Worm (Caenorhabditis elegans): Measurements from ENCODE around the gene ostb-1.

Gene ostb-1

ce11 chrII:7863480-7864125, 704 bp upstream of the ostb-1 start (continued):
- no peak for TF ChIP-seq F23B12.7 (tag; optimal IDR thresholded peaks at IDR 0.05; ENCODE audit: insufficient read depth)
- TF ChIP-seq lsy-27 (tag; optimal IDR thresholded peaks at IDR 0.05; ENCODE audit: borderline replicate concordance, insufficient read depth) = no peak
- TF ChIP-seq lir-1 (GFP tag; conservative IDR thresholded peaks at IDR 0.05) = no peak
- TF ChIP-seq ztf-6 (GFP tag; IDR thresholded peaks at IDR 0.05) = no peak
- no peak for TF ChIP-seq B0019.2 (GFP tag; conservative IDR thresholded peaks at IDR 0.05)
- TF ChIP-seq Y79H2A.3 (GFP tag; conservative IDR thresholded peaks at IDR 0.05) = 0 out of 2 replicates have a peak, but pooled peaks have one; percentile 25
- no peak for TF ChIP-seq ccch-3 (GFP tag; optimal IDR thresholded peaks at IDR 0.05)
- no peak for TF ChIP-seq madf-3 (GFP tag; IDR thresholded peaks at IDR 0.05)
- no peak for TF ChIP-seq let-607 (tag; optimal IDR thresholded peaks at IDR 0.05)
- TF ChIP-seq unc-130 (GFP tag; optimal IDR thresholded peaks at IDR 0.05) = no peak
- no peak for TF ChIP-seq nhr-179 (tag; optimal IDR thresholded peaks at IDR 0.05)
- no peak for TF ChIP-seq unc-62 (GFP tag; optimal IDR thresholded peaks at IDR 0.05)
- no peak for TF ChIP-seq aptf-2 (GFP tag; conservative IDR thresholded peaks at IDR 0.05)
- TF ChIP-seq fkh-3 (tag; optimal IDR thresholded peaks at IDR 0.05) = no peak
- TF ChIP-seq lag-1 (GFP tag; IDR thresholded peaks at IDR 0.05) = no peak
- no peak for TF ChIP-seq K11D2.4 (GFP tag; IDR thresholded peaks at IDR 0.05)
- no peak for TF ChIP-seq ama-1 (optimal IDR thresholded peaks at IDR 0.05)
- no peak for TF ChIP-seq ama-1 (GFP tag; optimal IDR thresholded peaks at IDR 0.05)
- TF ChIP-seq pha-4 (tag; optimal IDR thresholded peaks at IDR 0.05) = no peak
- no peak for TF ChIP-seq Y53F4B.3 (GFP tag; IDR thresholded peaks at IDR 0.05)
- TF ChIP-seq mel-28 (tag; optimal IDR thresholded peaks at IDR 0.05; ENCODE audit: borderline replicate concordance) = no peak
- TF ChIP-seq chd-7 (tag; optimal IDR thresholded peaks at IDR 0.05) = peak; percentile 21
- 0 out of 2 replicates have a peak, but pooled peaks have one; percentile 58 for TF ChIP-seq Y53G8AR.9 (GFP tag; conservative IDR thresholded peaks at IDR 0.05)
- TF ChIP-seq B0261.1 (tag; optimal IDR thresholded peaks at IDR 0.05) = no peak
- TF ChIP-seq ztf-28 (GFP tag; IDR thresholded peaks at IDR 0.05) = 0 out of 2 replicates have a peak, but pooled peaks have one; percentile 6
- TF ChIP-seq nhr-90 (tag; optimal IDR thresholded peaks at IDR 0.05) = no peak
- TF ChIP-seq ztf-26 (tag; optimal IDR thresholded peaks at IDR 0.05) = no peak
- TF ChIP-seq T26A5.8 (tag; optimal IDR thresholded peaks at IDR 0.05) = no peak
- TF ChIP-seq F57A8.1 (GFP tag; optimal IDR thresholded peaks at IDR 0.05) = no peak
- no peak for TF ChIP-seq akir-1 (GFP tag; optimal IDR thresholded peaks at IDR 0.05)
- 0 out of 2 replicates have a peak, but pooled peaks have one; percentile 10 for TF ChIP-seq ceh-100 (GFP tag; IDR thresholded peaks at IDR 0.05)
- peak; percentile 50 for TF ChIP-seq B0336.3 (GFP tag; IDR thresholded peaks at IDR 0.05)
- no peak for TF ChIP-seq hlh-12 (tag; optimal IDR thresholded peaks at IDR 0.05)
- TF ChIP-seq snpc-1.3 (tag; optimal IDR thresholded peaks at IDR 0.05; ENCODE audit: insufficient read depth) = no peak
- no peak for TF ChIP-seq madf-10 (tag; optimal IDR thresholded peaks at IDR 0.05)
- no peak for TF ChIP-seq mes-4 (tag; optimal IDR thresholded peaks at IDR 0.05)
- TF ChIP-seq D2030.7 (GFP tag; IDR thresholded peaks at IDR 0.05) = 0 out of 2 replicates have a peak, but pooled peaks have one; percentile 34
- TF ChIP-seq atf-7 (tag; optimal IDR thresholded peaks at IDR 0.05) = no peak
- no peak for TF ChIP-seq C06A6.2 (GFP tag; conservative IDR thresholded peaks at IDR 0.05)
- peak; percentile 39 for TF ChIP-seq mcd-1 (GFP tag; IDR thresholded peaks at IDR 0.05)
- TF ChIP-seq ceh-91 (GFP tag; IDR thresholded peaks at IDR 0.05) = peak; percentile 37; the same call in 1 of the 2 replicates
- no peak for TF ChIP-seq somi-1 (GFP tag; optimal IDR thresholded peaks at IDR 0.05)
- TF ChIP-seq snpc-3.4 (tag; optimal IDR thresholded peaks at IDR 0.05) = no peak
- TF ChIP-seq ztf-25 (GFP tag; IDR thresholded peaks at IDR 0.05) = no peak
- peak; percentile 41 for TF ChIP-seq him-1 (tag; optimal IDR thresholded peaks at IDR 0.05)
- TF ChIP-seq rpc-1 (optimal IDR thresholded peaks at IDR 0.05) = no peak
- no peak for TF ChIP-seq rpc-1 (tag; optimal IDR thresholded peaks at IDR 0.05)
- no peak for TF ChIP-seq rcor-1 (GFP tag; IDR thresholded peaks at IDR 0.05)
- TF ChIP-seq sdz-38 (tag; optimal IDR thresholded peaks at IDR 0.05) = no peak
